Fruit fly (Drosophila melanogaster): ENCODE data around the gene nuf.

nuf gene

DNA sequence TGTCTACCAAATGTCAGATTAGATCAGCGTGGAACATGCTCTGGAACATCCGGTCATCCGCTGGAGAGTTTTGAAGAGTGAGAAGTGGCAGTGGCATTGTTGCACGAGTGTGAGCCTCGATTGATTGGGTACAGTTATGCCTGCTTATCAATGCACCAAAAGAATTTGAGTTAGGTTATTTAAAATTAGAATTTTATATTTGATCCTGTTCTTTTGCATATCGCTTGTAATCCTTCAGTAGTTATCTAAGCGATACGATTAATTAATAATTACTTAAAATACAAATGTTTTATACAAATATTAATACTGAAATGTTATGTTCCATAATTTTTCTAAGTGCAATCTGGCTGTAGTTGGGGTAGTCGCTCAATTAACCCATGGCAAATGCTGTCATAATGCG, 38.1 kb upstream of the nuf start:
- no peak for TF ChIP-seq CG34367 (tag; optimal IDR thresholded peaks at IDR 0.05)
- TF ChIP-seq Pif1B (GFP tag; optimal IDR thresholded peaks at IDR 0.05), result no peak

- no peak for TF ChIP-seq Snoo (tag; optimal IDR thresholded peaks at IDR 0.05)
- TF ChIP-seq gl (tag; optimal IDR thresholded peaks at IDR 0.05), result no peak
- TF ChIP-seq CG9948 (tag; optimal IDR thresholded peaks at IDR 0.05), result no peak
- TF ChIP-seq CG15710 (tag; optimal IDR thresholded peaks at IDR 0.05), result no peak
- no peak for TF ChIP-seq CG13204 (GFP tag; optimal IDR thresholded peaks at IDR 0.05)
- TF ChIP-seq D1 (tag; optimal IDR thresholded peaks at IDR 0.05), result no peak
- TF ChIP-seq CG8301 (tag; optimal IDR thresholded peaks at IDR 0.05), result no peak
- TF ChIP-seq Pif1B (GFP tag; optimal IDR thresholded peaks at IDR 0.05), result no peak
Measured at dm6 chr3L:14153644-14154043, 37.0 kb upstream of the nuf start.

- no peak for TF ChIP-seq Snoo (tag; optimal IDR thresholded peaks at IDR 0.05)
Measured at dm6 chr3L:14154940-14155339, 35.7 kb upstream of the nuf start.

- TF ChIP-seq CG4496 (GFP tag; IDR thresholded peaks at IDR 0.05) (no peak), CG34367 (tag; optimal IDR thresholded peaks at IDR 0.05) (no peak), Snoo (tag; optimal IDR thresholded peaks at IDR 0.05) (no peak), CG8301 (tag; optimal IDR thresholded peaks at IDR 0.05) (no peak), CG9948 (tag; optimal IDR thresholded peaks at IDR 0.05) (no peak), CG32121 (GFP tag; IDR thresholded peaks at IDR 0.05) (no peak), fd96Ca (GFP tag; IDR thresholded peaks at IDR 0.05) (no peak), CG15710 (tag; optimal IDR thresholded peaks at IDR 0.05) (no peak), CG14655 (GFP tag; optimal IDR thresholded peaks at IDR 0.05) (no peak), CG8159 (tag; optimal IDR thresholded peaks at IDR 0.05) (no peak), Pif1B (GFP tag; optimal IDR thresholded peaks at IDR 0.05) (no peak), CG10348 (GFP tag; IDR thresholded peaks at IDR 0.05) (no peak), CG17806 (tag; optimal IDR thresholded peaks at IDR 0.05) (no peak), rn (GFP tag; IDR thresholded peaks at IDR 0.05) (no peak), EcR (GFP tag; optimal IDR thresholded peaks at IDR 0.05) (no peak), CG13204 (GFP tag; optimal IDR thresholded peaks at IDR 0.05) (no peak)
Measured at dm6 chr3L:14157919-14158541, 32.6 kb upstream of the nuf start.

dm6 chr3L:14160436-14160835, 30.2 kb upstream of the nuf start:
- TF ChIP-seq CG14655 (GFP tag; optimal IDR thresholded peaks at IDR 0.05), result peak; percentile 30
- TF ChIP-seq Ets98B (GFP tag; IDR thresholded peaks at IDR 0.05), result no peak
- no peak for TF ChIP-seq CG4496 (GFP tag; IDR thresholded peaks at IDR 0.05)
- no peak for TF ChIP-seq Pif1A (GFP tag; optimal IDR thresholded peaks at IDR 0.05)
- TF ChIP-seq CG8159 (tag; optimal IDR thresholded peaks at IDR 0.05), result peak; percentile 61

dm6 chr3L:14161951-14162350, 28.7 kb upstream of the nuf start:
- no peak for TF ChIP-seq rn (GFP tag; IDR thresholded peaks at IDR 0.05)
- TF ChIP-seq CG32121 (GFP tag; IDR thresholded peaks at IDR 0.05), result no peak
- TF ChIP-seq CG8301 (tag; optimal IDR thresholded peaks at IDR 0.05), result no peak

DNA sequence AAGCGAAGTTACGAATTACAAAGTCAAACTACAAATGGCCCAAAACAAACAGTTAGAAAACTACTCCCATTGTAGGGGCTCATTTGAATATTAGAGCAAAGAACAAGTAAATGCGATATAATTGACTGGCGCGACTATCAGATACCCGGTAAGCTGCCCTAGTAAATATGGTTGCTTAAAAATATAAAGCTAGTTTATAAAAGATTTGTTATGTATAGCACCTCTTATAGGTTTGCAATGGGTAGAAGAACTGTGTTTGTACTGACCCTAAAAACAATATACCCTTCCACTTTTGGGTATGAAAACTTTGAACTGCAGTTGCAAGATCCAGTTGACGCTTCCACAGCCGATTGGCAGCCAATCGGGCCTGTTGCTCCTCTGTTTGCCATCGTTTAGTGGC, 24.4 kb upstream of the nuf start:
- TF ChIP-seq CG15710 (tag; optimal IDR thresholded peaks at IDR 0.05), result no peak
- no peak for TF ChIP-seq fd96Ca (GFP tag; IDR thresholded peaks at IDR 0.05)
- TF ChIP-seq Ets98B (GFP tag; IDR thresholded peaks at IDR 0.05), result no peak
- no peak for TF ChIP-seq CG4496 (GFP tag; IDR thresholded peaks at IDR 0.05)
- no peak for TF ChIP-seq CG32121 (GFP tag; IDR thresholded peaks at IDR 0.05)
- TF ChIP-seq D1 (tag; optimal IDR thresholded peaks at IDR 0.05), result no peak
- no peak for TF ChIP-seq CG9948 (tag; optimal IDR thresholded peaks at IDR 0.05)
- TF ChIP-seq CG8301 (tag; optimal IDR thresholded peaks at IDR 0.05), result no peak
- TF ChIP-seq CG34367 (tag; optimal IDR thresholded peaks at IDR 0.05), result no peak
- no peak for TF ChIP-seq CG14655 (GFP tag; optimal IDR thresholded peaks at IDR 0.05)
- no peak for TF ChIP-seq CG17806 (tag; optimal IDR thresholded peaks at IDR 0.05)
- no peak for TF ChIP-seq CG12605 (GFP tag; IDR thresholded peaks at IDR 0.05)
- TF ChIP-seq CG10348 (GFP tag; IDR thresholded peaks at IDR 0.05), result no peak
- no peak for TF ChIP-seq CG13204 (GFP tag; optimal IDR thresholded peaks at IDR 0.05)
- TF ChIP-seq Pif1B (GFP tag; optimal IDR thresholded peaks at IDR 0.05), result no peak
- TF ChIP-seq Snoo (tag; optimal IDR thresholded peaks at IDR 0.05), result no peak
- TF ChIP-seq Pif1A (GFP tag; optimal IDR thresholded peaks at IDR 0.05), result no peak
- no peak for TF ChIP-seq EcR (GFP tag; optimal IDR thresholded peaks at IDR 0.05)

DNA sequence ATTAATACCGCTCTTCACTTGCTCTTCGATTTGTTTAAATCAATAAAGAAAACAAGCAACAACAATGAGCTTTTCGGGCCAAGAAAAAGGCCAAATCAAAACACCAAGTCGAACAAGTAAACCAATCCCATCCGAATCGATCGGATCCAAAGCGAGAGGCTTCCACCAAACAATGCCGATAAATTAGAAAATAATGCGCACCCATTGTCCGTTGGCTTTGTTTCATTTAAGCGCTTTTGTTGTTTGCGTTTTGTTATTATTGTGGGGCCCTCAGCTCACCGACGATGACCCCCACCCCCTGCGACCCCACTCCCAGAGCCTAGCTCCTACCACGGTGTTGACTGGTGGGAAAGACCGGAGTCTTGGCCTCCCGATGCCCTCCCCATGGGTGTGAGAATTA, 22.8 kb upstream of the nuf start:
- TF ChIP-seq CG12605 (GFP tag; IDR thresholded peaks at IDR 0.05) (no peak), gl (tag; optimal IDR thresholded peaks at IDR 0.05) (no peak), CG8301 (tag; optimal IDR thresholded peaks at IDR 0.05) (no peak), D1 (tag; optimal IDR thresholded peaks at IDR 0.05) (no peak), rn (GFP tag; IDR thresholded peaks at IDR 0.05) (no peak), CG17806 (tag; optimal IDR thresholded peaks at IDR 0.05) (no peak), CG10348 (GFP tag; IDR thresholded peaks at IDR 0.05) (no peak), CG34367 (tag; optimal IDR thresholded peaks at IDR 0.05) (no peak), CG15710 (tag; optimal IDR thresholded peaks at IDR 0.05) (no peak), Snoo (tag; optimal IDR thresholded peaks at IDR 0.05) (no peak), CG32121 (GFP tag; IDR thresholded peaks at IDR 0.05) (no peak), fd96Ca (GFP tag; IDR thresholded peaks at IDR 0.05) (no peak), CG9948 (tag; optimal IDR thresholded peaks at IDR 0.05) (no peak), Ets98B (GFP tag; IDR thresholded peaks at IDR 0.05) (no peak), EcR (GFP tag; optimal IDR thresholded peaks at IDR 0.05) (no peak), Pif1A (GFP tag; optimal IDR thresholded peaks at IDR 0.05) (no peak), CG13204 (GFP tag; optimal IDR thresholded peaks at IDR 0.05) (no peak)
